Worm (Caenorhabditis elegans) whole organism, mixed stage, embryonic: ENCODE results near the gene mtm-6.

Source experiments
- blmp-1 ChIP-seq: fragments of 150-350 bp; optimal IDR thresholded peaks from 2 replicates; lab custom pipeline; 2014; ENCODE audit warnings: missing biosample characterization, missing genetic modification characterization
- elt-1 ChIP-seq: sonication (generic microtip); optimal IDR thresholded peaks from 2 replicates; lab custom pipeline; 2017; ENCODE audit warnings: missing genetic modification characterization, mild to moderate bottlenecking, missing compliant biosample characterization, antibody characterized with exemption, moderate library complexity, borderline replicate concordance; ENCODE audit not compliant: insufficient read depth
- nhr-2 ChIP-seq: fragments of 150-350 bp; optimal IDR thresholded peaks from 2 replicates; lab custom pipeline; 2014; ENCODE audit warnings: missing biosample characterization, missing genetic modification characterization
- nhr-28 ChIP-seq: fragments of 150-350 bp; optimal IDR thresholded peaks from 2 replicates; lab custom pipeline; 2014; ENCODE audit warnings: missing biosample characterization, missing genetic modification characterization
- snpc-4 ChIP-seq: fragments of 150-350 bp; optimal IDR thresholded peaks from 2 replicates; lab custom pipeline; 2014; ENCODE audit warnings: missing biosample characterization, missing genetic modification characterization
- unc-62 ChIP-seq: fragments of 150-350 bp; optimal IDR thresholded peaks from 2 replicates; lab custom pipeline; 2014; ENCODE audit warnings: missing biosample characterization, missing genetic modification reagents, missing genetic modification characterization
- ztf-11 ChIP-seq: fragments of 150-350 bp; optimal IDR thresholded peaks from 2 replicates; lab custom pipeline; 2014; ENCODE audit warnings: missing biosample characterization, missing genetic modification characterization

DNA sequence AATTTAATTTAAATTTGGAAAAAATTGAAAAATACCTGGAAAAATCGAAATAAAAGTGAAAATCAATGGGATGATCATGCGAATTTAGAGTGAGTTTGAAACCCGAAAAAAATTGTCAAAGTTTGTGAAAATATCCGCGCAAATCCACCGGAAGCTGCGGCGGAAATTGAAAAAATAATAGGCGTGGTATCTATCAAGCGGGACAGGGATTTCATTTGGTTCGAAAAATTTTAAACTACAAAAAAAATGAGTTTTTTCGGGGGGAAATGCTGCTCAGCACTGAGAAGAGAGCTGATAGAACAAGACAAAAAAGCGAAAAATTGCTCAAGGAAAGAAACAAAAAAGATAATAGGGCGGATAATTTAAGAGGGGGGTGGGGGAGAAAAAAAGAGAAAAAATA is 24.1 kb downstream of the mtm-6 start, which contains the start of gene T03F6.9:
- TF ChIP-seq elt-1 (tag; lab: Kevin White, UChicago) (no peak), nhr-28 (tag; lab: Kevin White, UChicago) (no peak), ztf-11 (tag; lab: Kevin White, UChicago) (no peak), blmp-1 (no peak), nhr-2 (tag; lab: Kevin White, UChicago) (no peak), unc-62 (no peak), snpc-4 (no peak)
